Fruit fly (Drosophila melanogaster): Measurements from ENCODE around the gene Jig.

Jig gene

DNA sequence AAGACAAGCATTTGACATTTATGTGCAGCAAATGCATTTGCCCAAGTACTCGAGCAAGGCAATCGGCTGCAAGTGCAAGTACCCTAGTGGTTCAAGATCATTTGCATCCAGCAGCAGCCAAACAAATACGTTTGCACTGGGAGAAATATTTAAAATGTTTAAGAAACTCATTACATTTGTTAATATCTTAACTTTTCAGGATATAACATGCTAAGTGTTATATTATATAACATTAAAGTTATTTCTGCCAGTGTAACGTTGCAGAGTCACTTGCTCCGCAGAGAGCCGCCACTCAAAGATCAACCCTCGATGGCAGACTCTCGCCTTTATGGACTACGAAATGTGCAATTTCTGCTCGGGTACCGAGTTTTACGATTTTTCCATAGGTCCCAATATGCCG, 28.7 kb downstream of the Jig start (continued):
- TF ChIP-seq usp (GFP tag; optimal IDR thresholded peaks at IDR 0.05) (no peak), B-H2 (GFP tag; optimal IDR thresholded peaks at IDR 0.05) (no peak), Eip74EF (GFP tag; optimal IDR thresholded peaks at IDR 0.05) (no peak), Drgx (GFP tag; IDR thresholded peaks at IDR 0.05) (no peak), gem (tag; optimal IDR thresholded peaks at IDR 0.05) (peak; percentile 40), CG9876 (GFP tag; optimal IDR thresholded peaks at IDR 0.05) (no peak), CG1832 (GFP tag; optimal IDR thresholded peaks at IDR 0.05) (no peak), CG7963 (GFP tag; IDR thresholded peaks at IDR 0.05; ENCODE audit: partially characterized antibody) (no peak), CG15601 (tag; optimal IDR thresholded peaks at IDR 0.05) (no peak), Atf6 (GFP tag; IDR thresholded peaks at IDR 0.05) (no peak)

dm6 chr3R:14590753-14591535, 30.2 kb downstream of the Jig start:
- TF ChIP-seq HLHmδ (GFP tag; optimal IDR thresholded peaks at IDR 0.05) (peak; percentile 54), Dll (GFP tag; IDR thresholded peaks at IDR 0.05; ENCODE audit: partially characterized antibody) (no peak), CG10543 (GFP tag; optimal IDR thresholded peaks at IDR 0.05) (peak; percentile 28), ap (GFP tag; IDR thresholded peaks at IDR 0.05) (peak; percentile 55), CG11560 (tag; IDR thresholded peaks at IDR 0.05) (no peak), Rfx (GFP tag; IDR thresholded peaks at IDR 0.05) (peak; percentile 25; the same call in 1 of the 2 replicates), Rx (GFP tag; IDR thresholded peaks at IDR 0.05) (no peak), CG9932 (GFP tag; IDR thresholded peaks at IDR 0.05) (no peak), eyg (GFP tag; optimal IDR thresholded peaks at IDR 0.05) (no peak), CG8290 (GFP tag; optimal IDR thresholded peaks at IDR 0.05) (peak; percentile 77), CG8290 (tag; optimal IDR thresholded peaks at IDR 0.05) (peak in 1 of 2 experiments; percentile 77), CG10274 (GFP tag; optimal IDR thresholded peaks at IDR 0.05) (peak; percentile 34), CG2202 (tag; optimal IDR thresholded peaks at IDR 0.05) (peak; percentile 91), pb (GFP tag; optimal IDR thresholded peaks at IDR 0.05) (no peak), bcd (GFP tag; optimal IDR thresholded peaks at IDR 0.05) (peak; percentile 86), nerfin-1 (tag; optimal IDR thresholded peaks at IDR 0.05) (peak; percentile 73), cg (GFP tag; optimal IDR thresholded peaks at IDR 0.05) (peak; percentile 52), Dip2 (GFP tag; IDR thresholded peaks at IDR 0.05) (no peak), CG14441 (GFP tag; IDR thresholded peaks at IDR 0.05) (peak; percentile 43; the same call in 1 of the 2 replicates), slp2 (GFP tag; optimal IDR thresholded peaks at IDR 0.05) (peak; percentile 6), exex (tag; optimal IDR thresholded peaks at IDR 0.05) (no peak), CG13894 (tag; optimal IDR thresholded peaks at IDR 0.05) (no peak), Side (GFP tag; optimal IDR thresholded peaks at IDR 0.05) (peak; percentile 25), Nf-YC (tag; optimal IDR thresholded peaks at IDR 0.05) (peak; percentile 60), gsb (GFP tag; IDR thresholded peaks at IDR 0.05) (no peak), CG11723 (GFP tag; optimal IDR thresholded peaks at IDR 0.05) (peak; percentile 78), Poxn (GFP tag; IDR thresholded peaks at IDR 0.05) (no peak), insv (GFP tag; optimal IDR thresholded peaks at IDR 0.05) (peak in 1 of 2 experiments; percentile 9), CG14965 (GFP tag; optimal IDR thresholded peaks at IDR 0.05; ENCODE audit: borderline replicate concordance) (no peak), en (GFP tag; optimal IDR thresholded peaks at IDR 0.05) (no peak), dan (GFP tag; IDR thresholded peaks at IDR 0.05) (peak; percentile 73), unc-4 (GFP tag; IDR thresholded peaks at IDR 0.05; ENCODE audit: partially characterized antibody) (no peak), D19B (GFP tag; optimal IDR thresholded peaks at IDR 0.05) (no peak), shn (GFP tag; optimal IDR thresholded peaks at IDR 0.05) (no peak), CG3407 (GFP tag; optimal IDR thresholded peaks at IDR 0.05) (peak; percentile 87), Dref (GFP tag; IDR thresholded peaks at IDR 0.05) (no peak), Trl (optimal IDR thresholded peaks at IDR 0.05) (peak in 1 of 2 experiments; percentile 45), Trl (GFP tag; optimal IDR thresholded peaks at IDR 0.05) (no peak), CG34376 (GFP tag; optimal IDR thresholded peaks at IDR 0.05) (no peak)
